Fruit fly (Drosophila melanogaster) whole organism, embryonic: ENCODE measurements around the gene 7B2.
A peak's percentile ranks its signal among the peaks of the same experiment; 100 is the strongest.

Experiments used
- ATbp ChIP-seq: fragments of 200-800 bp; sonication (Bioruptor generic); optimal IDR thresholded peaks from 2 replicates; lab custom pipeline; 2017; ENCODE audit warnings: missing biosample characterization, mild to moderate bottlenecking, missing genetic modification characterization, missing genetic modification reagents
- Asciz ChIP-seq: fragments of 200-800 bp; sonication (Bioruptor generic); optimal IDR thresholded peaks from 2 replicates; lab custom pipeline; 2017; ENCODE audit warnings: missing biosample characterization, mild to moderate bottlenecking, missing genetic modification characterization, missing genetic modification reagents
- Atf-2 ChIP-seq: fragments of 200-800 bp; sonication (Bioruptor generic); optimal IDR thresholded peaks from 2 replicates; lab custom pipeline; 2016; ENCODE audit warnings: missing biosample characterization, missing genetic modification characterization
- C15 ChIP-seq: fragments of 200-800 bp; sonication (Bioruptor generic); IDR thresholded peaks from 3 replicates; pipeline ENCODE4 v1.3.6; 2022; ENCODE audit warnings: missing biosample characterization, missing genetic modification characterization
- CG13287 ChIP-seq: fragments of 200-800 bp; sonication (Bioruptor generic); IDR thresholded peaks from 2 replicates; pipeline ENCODE4 v1.3.6; 2022; ENCODE audit warnings: missing biosample characterization, missing genetic modification characterization; ENCODE audit not compliant: partially characterized antibody
- CG14710 ChIP-seq: fragments of 200-800 bp; sonication (Bioruptor generic); optimal IDR thresholded peaks from 3 replicates; lab custom pipeline; 2019; ENCODE audit warnings: missing biosample characterization, mild to moderate bottlenecking, missing genetic modification characterization, moderate library complexity
- CG15269 ChIP-seq: fragments of 200-800 bp; sonication (Bioruptor generic); optimal IDR thresholded peaks from 2 replicates; lab custom pipeline; 2018; ENCODE audit warnings: missing biosample characterization, mild to moderate bottlenecking, missing genetic modification characterization, moderate library complexity
- CG17328 ChIP-seq: fragments of 200-800 bp; sonication (Bioruptor generic); IDR thresholded peaks from 2 replicates; pipeline ENCODE4 v1.3.6; 2022; ENCODE audit warnings: missing biosample characterization, missing genetic modification characterization
- CG2678 ChIP-seq: fragments of 200-800 bp; sonication (Bioruptor generic); optimal IDR thresholded peaks from 3 replicates; lab custom pipeline; 2019; ENCODE audit warnings: missing biosample characterization, mild to moderate bottlenecking, missing genetic modification characterization, moderate library complexity
- CG3407 ChIP-seq: fragments of 200-800 bp; sonication (Bioruptor generic); optimal IDR thresholded peaks from 2 replicates; lab custom pipeline; 2018; ENCODE audit warnings: missing biosample characterization, mild to moderate bottlenecking, missing genetic modification characterization
- CG4360 ChIP-seq: fragments of 200-800 bp; sonication (Bioruptor generic); IDR thresholded peaks from 2 replicates; pipeline ENCODE4 v1.3.6; 2022; ENCODE audit warnings: missing biosample characterization, missing genetic modification characterization
- CG4820 ChIP-seq: fragments of 200-800 bp; sonication (Bioruptor generic); optimal IDR thresholded peaks from 3 replicates; lab custom pipeline; 2016; ENCODE audit warnings: missing biosample characterization, missing genetic modification characterization
- CG7372 ChIP-seq: fragments of 200-800 bp; sonication (Bioruptor generic); IDR thresholded peaks from 2 replicates; pipeline ENCODE4 v1.3.6; 2022; ENCODE audit warnings: missing biosample characterization, missing genetic modification characterization
- CG8359 ChIP-seq: fragments of 200-800 bp; sonication (Bioruptor generic); optimal IDR thresholded peaks from 2 replicates; lab custom pipeline; 2017; ENCODE audit warnings: missing biosample characterization, mild to moderate bottlenecking, missing genetic modification characterization, borderline replicate concordance
- CoRest ChIP-seq: fragments of 200-800 bp; sonication (Bioruptor generic); optimal IDR thresholded peaks from 3 replicates; lab custom pipeline; 2018; ENCODE audit warnings: missing biosample characterization, mild to moderate bottlenecking, missing genetic modification characterization, moderate library complexity
- D19B ChIP-seq: fragments of 200-800 bp; sonication (Bioruptor generic); optimal IDR thresholded peaks from 2 replicates; lab custom pipeline; 2017; ENCODE audit warnings: missing biosample characterization, mild to moderate bottlenecking, missing genetic modification characterization
- Dbx ChIP-seq: fragments of 200-800 bp; sonication (Bioruptor generic); IDR thresholded peaks from 3 replicates; pipeline ENCODE4 v1.3.6; 2022; ENCODE audit warnings: missing biosample characterization, missing genetic modification characterization
- Dp ChIP-seq: fragments of 200-800 bp; sonication (Bioruptor generic); optimal IDR thresholded peaks from 2 replicates; lab custom pipeline; 2018; ENCODE audit warnings: missing biosample characterization, mild to moderate bottlenecking, missing genetic modification characterization, moderate library complexity
- ERR ChIP-seq: fragments of 200-800 bp; sonication (Bioruptor generic); optimal IDR thresholded peaks from 2 replicates; lab custom pipeline; 2016; ENCODE audit warnings: missing biosample characterization, missing genetic modification characterization
- Eip74EF ChIP-seq, 2 experiments: fragments of 200-800 bp in 1 of 2; fragments of >200 bp in 1 of 2; sonication (Bioruptor generic) in 1 of 2; optimal IDR thresholded peaks; 2 replicates each; lab custom pipeline; 2017 to 2019; ENCODE audit warnings: missing biosample characterization in 2 of 2, missing genetic modification characterization in 2 of 2, mild to moderate bottlenecking in 1 of 2, moderate library complexity in 1 of 2
- H2.0 ChIP-seq: fragments of 200-800 bp; sonication (Bioruptor generic); IDR thresholded peaks from 2 replicates; pipeline ENCODE4 v1.3.6; 2022; ENCODE audit warnings: missing biosample characterization, missing genetic modification characterization
- HHEX ChIP-seq: fragments of 200-800 bp; sonication (Bioruptor generic); optimal IDR thresholded peaks from 3 replicates; lab custom pipeline; 2017; ENCODE audit warnings: missing biosample characterization, mild to moderate bottlenecking, missing genetic modification characterization, missing genetic modification reagents
- HLH4C ChIP-seq: fragments of 200-800 bp; sonication (Bioruptor generic); IDR thresholded peaks from 3 replicates; pipeline ENCODE4 v1.3.6; 2022; ENCODE audit warnings: missing biosample characterization, missing genetic modification characterization; ENCODE audit not compliant: partially characterized antibody
- HmgD ChIP-seq: fragments of 200-800 bp; sonication (Bioruptor generic); optimal IDR thresholded peaks from 3 replicates; lab custom pipeline; 2016; ENCODE audit warnings: missing biosample characterization, missing genetic modification characterization
- Hr39 ChIP-seq: fragments of >200 bp; optimal IDR thresholded peaks from 2 replicates; lab custom pipeline; 2017
- Mrtf ChIP-seq: fragments of 200-800 bp; sonication (Bioruptor generic); IDR thresholded peaks from 3 replicates; pipeline ENCODE4 v1.3.6; 2022; ENCODE audit warnings: missing biosample characterization, missing genetic modification characterization
- Neu2 ChIP-seq: fragments of 200-800 bp; sonication (Bioruptor generic); optimal IDR thresholded peaks from 3 replicates; lab custom pipeline; 2016; ENCODE audit warnings: missing biosample characterization, missing genetic modification characterization, borderline replicate concordance
- NfI ChIP-seq: fragments of 200-800 bp; sonication (Bioruptor generic); optimal IDR thresholded peaks from 3 replicates; lab custom pipeline; 2018; ENCODE audit warnings: missing biosample characterization, mild to moderate bottlenecking, missing genetic modification characterization, moderate library complexity
- Pdp1 ChIP-seq, 2 experiments: fragments of 200-800 bp; sonication (Bioruptor generic); optimal IDR thresholded peaks; 3 replicates each; lab custom pipeline; 2016; ENCODE audit warnings: missing biosample characterization in 2 of 2, missing genetic modification characterization in 2 of 2, mild to moderate bottlenecking in 1 of 2, moderate library complexity in 1 of 2
- Trl ChIP-seq, 3 experiments: fragments of >200 bp in 2 of 3; fragments of 200-800 bp in 1 of 3; sonication (Bioruptor generic) in 1 of 3; optimal IDR thresholded peaks; 2 replicates in 1 of 3; 3 replicates in 2 of 3; lab custom pipeline; 2016 to 2017; ENCODE audit warnings: missing biosample characterization in 1 of 3, missing genetic modification characterization in 1 of 3
- az2 ChIP-seq: fragments of 200-800 bp; sonication (Bioruptor generic); optimal IDR thresholded peaks from 3 replicates; lab custom pipeline; 2016; ENCODE audit warnings: missing biosample characterization, missing genetic modification characterization
- dati ChIP-seq: fragments of 200-800 bp; sonication (Bioruptor generic); IDR thresholded peaks from 2 replicates; pipeline ENCODE4 v1.3.6; 2022; ENCODE audit warnings: missing biosample characterization, missing genetic modification characterization
- dimm ChIP-seq: fragments of 200-800 bp; sonication (Bioruptor generic); IDR thresholded peaks from 2 replicates; pipeline ENCODE4 v1.3.6; 2022; ENCODE audit warnings: missing biosample characterization, missing genetic modification characterization
- dpn ChIP-seq, 2 experiments: fragments of 200-800 bp; sonication (Bioruptor generic); optimal IDR thresholded peaks; 3 replicates each; lab custom pipeline; 2016; ENCODE audit warnings: missing biosample characterization in 2 of 2, missing genetic modification characterization in 2 of 2
- dysf ChIP-seq: fragments of 200-800 bp; sonication (Bioruptor generic); IDR thresholded peaks from 3 replicates; pipeline ENCODE4 v1.3.6; 2022; ENCODE audit warnings: missing biosample characterization, missing genetic modification characterization
- ewg ChIP-seq: fragments of 200-800 bp; sonication (Bioruptor generic); optimal IDR thresholded peaks from 3 replicates; lab custom pipeline; 2017; ENCODE audit warnings: mild to moderate bottlenecking, missing biosample characterization, missing genetic modification reagents, missing genetic modification characterization
- fd96Cb ChIP-seq: fragments of 200-800 bp; sonication (Bioruptor generic); optimal IDR thresholded peaks from 2 replicates; lab custom pipeline; 2018; ENCODE audit warnings: missing biosample characterization, mild to moderate bottlenecking, missing genetic modification characterization, moderate library complexity
- ham ChIP-seq: fragments of 200-800 bp; sonication (Bioruptor generic); IDR thresholded peaks from 2 replicates; pipeline ENCODE4 v1.3.6; 2022; ENCODE audit warnings: missing biosample characterization, missing genetic modification characterization
- ind ChIP-seq: fragments of 200-800 bp; sonication (Bioruptor generic); optimal IDR thresholded peaks from 3 replicates; lab custom pipeline; 2016; ENCODE audit warnings: missing biosample characterization, missing genetic modification characterization
- mld ChIP-seq: fragments of 200-800 bp; sonication (Bioruptor generic); IDR thresholded peaks from 3 replicates; pipeline ENCODE4 v1.3.6; 2022; ENCODE audit warnings: missing biosample characterization, missing genetic modification characterization; ENCODE audit not compliant: partially characterized antibody
- oc ChIP-seq: fragments of 200-800 bp; sonication (Bioruptor generic); optimal IDR thresholded peaks from 2 replicates; lab custom pipeline; 2018; ENCODE audit warnings: missing biosample characterization, mild to moderate bottlenecking, missing genetic modification characterization, moderate library complexity
- otp ChIP-seq: fragments of 200-800 bp; sonication (Bioruptor generic); IDR thresholded peaks from 3 replicates; pipeline ENCODE4, ENCODE4 v1.3.6; 2022; ENCODE audit warnings: missing biosample characterization, missing genetic modification characterization
- pho ChIP-seq: fragments of 200-800 bp; sonication (Bioruptor generic); optimal IDR thresholded peaks from 2 replicates; lab custom pipeline; 2016; ENCODE audit warnings: missing biosample characterization, missing genetic modification characterization
- run ChIP-seq: fragments of 200-800 bp; sonication (Bioruptor generic); optimal IDR thresholded peaks from 3 replicates; lab custom pipeline; 2018; ENCODE audit warnings: missing biosample characterization, mild to moderate bottlenecking, missing genetic modification characterization
- schlank ChIP-seq: fragments of 200-800 bp; sonication (Bioruptor generic); optimal IDR thresholded peaks from 2 replicates; lab custom pipeline; 2018; ENCODE audit warnings: missing biosample characterization, mild to moderate bottlenecking, missing genetic modification characterization
- slp2 ChIP-seq: fragments of 200-800 bp; sonication (Bioruptor generic); optimal IDR thresholded peaks from 2 replicates; lab custom pipeline; 2016; ENCODE audit warnings: missing biosample characterization, missing genetic modification characterization
- ttk ChIP-seq: fragments of 200-800 bp; sonication (Bioruptor generic); IDR thresholded peaks from 2 replicates; pipeline ENCODE4 v2.1.2; 2022; ENCODE audit warnings: missing biosample characterization, missing genetic modification characterization
- tx ChIP-seq: fragments of 200-800 bp; sonication (Bioruptor generic); optimal IDR thresholded peaks from 2 replicates; lab custom pipeline; 2016; ENCODE audit warnings: missing biosample characterization, missing genetic modification characterization
- wdn ChIP-seq: fragments of 200-800 bp; sonication (Bioruptor generic); IDR thresholded peaks from 2 replicates; pipeline ENCODE4 v1.3.6; 2022; ENCODE audit warnings: missing biosample characterization, missing genetic modification characterization
- wor ChIP-seq: fragments of 200-800 bp; sonication (Bioruptor generic); IDR thresholded peaks from 2 replicates; pipeline ENCODE4 v1.3.6; 2022; ENCODE audit warnings: missing biosample characterization, missing genetic modification characterization

Gene 7B2

dm6 chr3R:5371563-5371962, 5.0 kb upstream of the 7B2 start, which contains the start of gene Polr2F (continued):
- TF ChIP-seq az2 (peak; percentile 82), Hr39 (lab: Kevin White, UChicago) (no peak), CG17328 (GFP tag; lab: Robert Waterston, UW) (peak; percentile 53), wor (GFP tag; lab: Robert Waterston, UW) (no peak), pho (GFP tag; lab: Kevin White, UChicago) (peak; percentile 91), C15 (GFP tag; lab: Robert Waterston, UW) (peak; percentile 61; the same call in 1 of the 3 replicates), ham (GFP tag; lab: Robert Waterston, UW) (peak; percentile 43; the same call in 1 of the 2 replicates), Eip74EF (GFP tag; optimal IDR thresholded peaks at IDR 0.05; lab: Kevin White, UChicago) (no peak), CG7372 (GFP tag; lab: Robert Waterston, UW) (peak; percentile 61; the same call in 1 of the 2 replicates), CG2678 (tag; lab: Kevin White, UChicago) (peak; percentile 63), CG3407 (GFP tag; lab: Kevin White, UChicago) (peak; percentile 50), ttk (GFP tag; lab: Robert Waterston, UW) (peak; percentile 66), CG4360 (GFP tag; lab: Robert Waterston, UW) (no peak), dati (GFP tag; lab: Robert Waterston, UW) (peak; percentile 7; the same call in 1 of the 2 replicates), HHEX (GFP tag; lab: Kevin White, UChicago) (peak; percentile 76), Mrtf (GFP tag; lab: Robert Waterston, UW) (peak; percentile 54; the same call in 2 of the 3 replicates), CG8359 (GFP tag; lab: Kevin White, UChicago) (no peak), NfI (GFP tag; lab: Kevin White, UChicago) (peak; percentile 90), run (no peak), Dp (GFP tag; lab: Kevin White, UChicago) (peak; percentile 95), oc (tag; lab: Kevin White, UChicago) (peak; percentile 46), ewg (peak; percentile 100), Dbx (GFP tag; lab: Robert Waterston, UW) (peak; percentile 94), wdn (GFP tag; lab: Robert Waterston, UW) (no peak), Neu2 (GFP tag; lab: Kevin White, UChicago) (peak; percentile 20), H2.0 (GFP tag; lab: Robert Waterston, UW) (peak; percentile 80), dysf (GFP tag; lab: Robert Waterston, UW) (peak; percentile 73), dimm (no peak), D19B (peak; percentile 49), HmgD (GFP tag; lab: Kevin White, UChicago) (peak; percentile 94), Asciz (GFP tag; lab: Kevin White, UChicago) (peak; percentile 52), CG15269 (no peak), CG4820 (GFP tag; lab: Kevin White, UChicago) (peak; percentile 68), otp (GFP tag; lab: Robert Waterston, UW) (peak; percentile 37; the same call in 1 of the 3 replicates), tx (peak; percentile 89), mld (GFP tag; lab: Robert Waterston, UW) (no peak), CG14710 (peak; percentile 84), fd96Cb (tag; lab: Kevin White, UChicago) (peak; percentile 44), dpn (GFP tag; optimal IDR thresholded peaks at IDR 0.05; lab: Kevin White, UChicago) (peak; percentile 93 to 95), ATbp (GFP tag; lab: Kevin White, UChicago) (peak; percentile 23), CG13287 (peak; percentile 70), schlank (peak; percentile 64), Trl (optimal IDR thresholded peaks at IDR 0.05; lab: Kevin White, UChicago) (no peak), Trl (GFP tag; optimal IDR thresholded peaks at IDR 0.05; lab: Kevin White, UChicago) (peak; percentile 95), ERR (GFP tag; lab: Kevin White, UChicago) (peak; percentile 85), CoRest (tag; lab: Kevin White, UChicago) (peak; percentile 81), slp2 (GFP tag; lab: Kevin White, UChicago) (peak; percentile 77), Atf-2 (GFP tag; lab: Kevin White, UChicago) (peak; percentile 82), HLH4C (GFP tag; lab: Robert Waterston, UW) (no peak), ind (peak; percentile 91), Pdp1 (GFP tag; optimal IDR thresholded peaks at IDR 0.05; lab: Kevin White, UChicago) (peak; percentile 76 to 89)
